Worm (Caenorhabditis elegans): ENCODE data around the gene tag-180.

tag-180 gene

DNA sequence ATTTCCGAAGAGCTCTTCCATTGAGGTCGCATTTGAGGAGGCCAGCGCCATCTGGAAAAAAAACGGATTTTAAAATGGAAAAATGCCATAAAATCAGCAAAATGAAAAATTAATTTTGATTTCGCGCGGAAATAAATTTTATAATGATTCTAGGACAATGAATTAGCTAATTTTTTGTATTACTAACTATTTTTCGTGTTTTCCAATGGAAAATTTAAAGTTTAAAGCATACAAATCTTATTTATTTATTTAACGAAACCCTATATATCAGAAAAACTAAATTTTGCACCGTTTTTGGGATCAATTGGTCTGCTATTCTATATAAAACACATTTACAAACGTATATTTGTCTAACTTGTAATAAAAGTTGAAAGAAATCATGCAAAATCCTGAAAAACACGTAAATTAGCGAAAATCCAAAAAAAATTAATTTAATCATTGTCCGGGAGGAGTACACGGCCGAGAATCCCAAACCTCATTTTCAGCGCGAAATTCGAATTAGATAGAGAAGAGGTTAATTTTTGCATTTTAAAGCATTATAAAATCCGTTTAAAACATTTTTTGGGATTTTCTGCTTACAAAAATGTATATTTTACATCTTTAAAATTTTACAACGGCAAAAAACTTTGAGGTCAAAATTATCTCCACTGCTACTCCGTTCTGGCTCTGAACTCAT is 39.0 kb downstream of the tag-180 start, which contains the start of gene C47G2.3 (continued):
- TF ChIP-seq ztf-11 (tag; optimal IDR thresholded peaks at IDR 0.05) (peak in 1 of 2 experiments; percentile 64), egl-13 (tag; optimal IDR thresholded peaks at IDR 0.05) (peak; percentile 46), sup-37 (GFP tag; optimal IDR thresholded peaks at IDR 0.05) (no peak), hlh-4 (tag; optimal IDR thresholded peaks at IDR 0.05) (no peak), ceh-63 (GFP tag; optimal IDR thresholded peaks at IDR 0.05) (no peak), swsn-7 (tag; optimal IDR thresholded peaks at IDR 0.05) (peak; percentile 27), zip-4 (GFP tag; optimal IDR thresholded peaks at IDR 0.05) (no peak), F16B12.6 (tag; optimal IDR thresholded peaks at IDR 0.05) (no peak), snpc-4 (tag; optimal IDR thresholded peaks at IDR 0.05) (no peak), efl-1 (optimal IDR thresholded peaks at IDR 0.05) (peak; percentile 80 to 88), efl-1 (GFP tag; optimal IDR thresholded peaks at IDR 0.05 in 1 of 2) (peak; percentile 86 to 99), zag-1 (tag; optimal IDR thresholded peaks at IDR 0.05) (no peak), snu-23 (GFP tag; optimal IDR thresholded peaks at IDR 0.05) (peak; percentile 48), lin-35 (GFP tag; optimal IDR thresholded peaks at IDR 0.05) (peak; percentile 54 to 90), tbx-2 (tag; optimal IDR thresholded peaks at IDR 0.05) (peak; percentile 37), efl-3 (GFP tag; optimal IDR thresholded peaks at IDR 0.05) (no peak), ces-1 (GFP tag; optimal IDR thresholded peaks at IDR 0.05) (no peak), alr-1 (tag; optimal IDR thresholded peaks at IDR 0.05; ENCODE audit: borderline replicate concordance) (no peak), hpl-2 (GFP tag; optimal IDR thresholded peaks at IDR 0.05) (no peak), lin-14 (GFP tag; optimal IDR thresholded peaks at IDR 0.05) (peak; percentile 4), nhr-20 (tag; optimal IDR thresholded peaks at IDR 0.05) (peak; percentile 55), nhr-84 (tag; optimal IDR thresholded peaks at IDR 0.05) (no peak), C16A3.4 (tag; optimal IDR thresholded peaks at IDR 0.05) (no peak), fkh-10 (GFP tag; optimal IDR thresholded peaks at IDR 0.05) (no peak), grh-1 (GFP tag; IDR thresholded peaks at IDR 0.05) (no peak), nhr-77 (tag; optimal IDR thresholded peaks at IDR 0.05) (no peak), unc-98 (GFP tag; IDR thresholded peaks at IDR 0.05) (no peak), C34B4.2 (tag; optimal IDR thresholded peaks at IDR 0.05) (no peak), dsc-1 (tag; optimal IDR thresholded peaks at IDR 0.05) (peak; percentile 59), lin-39 (tag; optimal IDR thresholded peaks at IDR 0.05) (peak; percentile 41), lin-13 (GFP tag; optimal IDR thresholded peaks at IDR 0.05) (no peak), elt-3 (tag; optimal IDR thresholded peaks at IDR 0.05) (no peak), nhr-237 (tag; optimal IDR thresholded peaks at IDR 0.05) (no peak), xbp-1 (tag; optimal IDR thresholded peaks at IDR 0.05) (peak; percentile 31), ceh-82 (tag; optimal IDR thresholded peaks at IDR 0.05) (no peak), nhr-12 (tag; optimal IDR thresholded peaks at IDR 0.05) (no peak), lsy-2 (tag; optimal IDR thresholded peaks at IDR 0.05) (peak; percentile 35 to 49), nhr-11 (tag; optimal IDR thresholded peaks at IDR 0.05) (no peak), sptf-1 (tag; optimal IDR thresholded peaks at IDR 0.05) (no peak), ztf-4 (tag; optimal IDR thresholded peaks at IDR 0.05) (no peak), irx-1 (tag; optimal IDR thresholded peaks at IDR 0.05) (peak; percentile 47), mep-1 (tag; optimal IDR thresholded peaks at IDR 0.05) (peak; percentile 4), fkh-8 (tag; optimal IDR thresholded peaks at IDR 0.05) (no peak), tlp-1 (tag; optimal IDR thresholded peaks at IDR 0.05) (no peak), mab-9 (GFP tag; IDR thresholded peaks at IDR 0.05) (no peak), Y116A8C.19 (tag; optimal IDR thresholded peaks at IDR 0.05; ENCODE audit: borderline replicate concordance) (no peak), nhr-90 (tag; optimal IDR thresholded peaks at IDR 0.05; ENCODE audit: poor library complexity) (peak; percentile 73), nhr-71 (tag; optimal IDR thresholded peaks at IDR 0.05) (peak; percentile 66), fkh-4 (tag; optimal IDR thresholded peaks at IDR 0.05; ENCODE audit: borderline replicate concordance) (peak; percentile 31), rnt-1 (tag; optimal IDR thresholded peaks at IDR 0.05) (peak; percentile 85), nhr-19 (GFP tag; conservative IDR thresholded peaks at IDR 0.05) (peak; percentile 52), nhr-76 (tag; optimal IDR thresholded peaks at IDR 0.05) (no peak)

Measured in whole organism, L1 larva.